Worm (Caenorhabditis elegans): ENCODE data around the gene ced-3.

The ced-3 gene

ce11 chrIV:13240078-13240841 is 36.3 kb upstream of the ced-3 start, which contains the start of gene rpl-12 (continued):
- TF ChIP-seq mes-2 (tag; optimal IDR thresholded peaks at IDR 0.05; ENCODE audit: poor library complexity, severe bottlenecking) = peak; percentile 99
- TF ChIP-seq zip-2 (tag; optimal IDR thresholded peaks at IDR 0.05) = peak; percentile 88
- peak; percentile 94 for TF ChIP-seq unc-130 (GFP tag; optimal IDR thresholded peaks at IDR 0.05)
- peak; percentile 77 for TF ChIP-seq nhr-10 (tag; optimal IDR thresholded peaks at IDR 0.05)
- peak in 1 of 2 experiments; percentile 88 for TF ChIP-seq ZK546.5 (tag; optimal IDR thresholded peaks at IDR 0.05)
- TF ChIP-seq dve-1 (tag; optimal IDR thresholded peaks at IDR 0.05; ENCODE audit: insufficient read depth) = peak; percentile 100
- no peak for TF ChIP-seq zip-11 (GFP tag; IDR thresholded peaks at IDR 0.05)
- peak; percentile 92 for TF ChIP-seq nhr-48 (tag; optimal IDR thresholded peaks at IDR 0.05)
- peak; percentile 74 for TF ChIP-seq snpc-1.2 (GFP tag; IDR thresholded peaks at IDR 0.05)
- TF ChIP-seq F37D6.2 (tag; optimal IDR thresholded peaks at IDR 0.05) = peak; percentile 96
- peak; percentile 82 to 95 for TF ChIP-seq hif-1 (tag; optimal IDR thresholded peaks at IDR 0.05)
- TF ChIP-seq daf-19 (GFP tag; conservative IDR thresholded peaks at IDR 0.05) = peak; percentile 93

ce11 chrIV:13238943-13239861 is 35.3 kb upstream of the ced-3 start, which contains the start of gene tag-115:
Gene tag-115, minus strand, starts transcription at chrIV:13239414.
- TF ChIP-seq ztf-7 (tag; optimal IDR thresholded peaks at IDR 0.05) = peak; percentile 6
- TF ChIP-seq hlh-30 (tag; optimal IDR thresholded peaks at IDR 0.05; ENCODE audit: insufficient read depth) = peak; percentile 25
- peak; percentile 39 for TF ChIP-seq dve-1 (tag; optimal IDR thresholded peaks at IDR 0.05; ENCODE audit: insufficient read depth)
- no peak for TF ChIP-seq F10B5.3 (tag; optimal IDR thresholded peaks at IDR 0.05)
- peak; percentile 48 for TF ChIP-seq nhr-48 (tag; optimal IDR thresholded peaks at IDR 0.05)
- TF ChIP-seq Y5F2A.4 (GFP tag; optimal IDR thresholded peaks at IDR 0.05) = peak; percentile 8
- TF ChIP-seq dpl-1 (GFP tag; optimal IDR thresholded peaks at IDR 0.05) = no peak
- TF ChIP-seq mdt-29 (GFP tag; IDR thresholded peaks at IDR 0.05) = no peak
- TF ChIP-seq spr-1 (tag; optimal IDR thresholded peaks at IDR 0.05) = peak; percentile 26
- TF ChIP-seq ZK337.2 (GFP tag; IDR thresholded peaks at IDR 0.05) = no peak
- no peak for TF ChIP-seq mxl-3 (GFP tag; optimal IDR thresholded peaks at IDR 0.05)
- TF ChIP-seq skn-1 (tag; optimal IDR thresholded peaks at IDR 0.05) = no peak
- TF ChIP-seq daf-19 (GFP tag; conservative IDR thresholded peaks at IDR 0.05) = 0 out of 2 replicates have a peak, but pooled peaks have one; percentile 57
- TF ChIP-seq zfp-3 (GFP tag; conservative IDR thresholded peaks at IDR 0.05) = no peak
- no peak for TF ChIP-seq dmd-9 (GFP tag; IDR thresholded peaks at IDR 0.05)
- peak in 1 of 2 experiments; percentile 66 for TF ChIP-seq lsy-2 (tag; optimal IDR thresholded peaks at IDR 0.05)
- no peak for TF ChIP-seq ceh-20 (GFP tag; IDR thresholded peaks at IDR 0.05)
- peak; percentile 83 for TF ChIP-seq arid-1 (GFP tag; conservative IDR thresholded peaks at IDR 0.05)
- no peak for TF ChIP-seq lin-29 (GFP tag; IDR thresholded peaks at IDR 0.05)
- TF ChIP-seq unc-130 (GFP tag; optimal IDR thresholded peaks at IDR 0.05) = peak; percentile 75
- TF ChIP-seq lin-13 (GFP tag; optimal IDR thresholded peaks at IDR 0.05) = peak; percentile 23
- peak; percentile 85 for TF ChIP-seq lin-38 (GFP tag; IDR thresholded peaks at IDR 0.05)
- peak in 1 of 2 experiments; percentile 12 for TF ChIP-seq daf-16 (GFP tag; optimal IDR thresholded peaks at IDR 0.05)
- TF ChIP-seq daf-16 (tag; optimal IDR thresholded peaks at IDR 0.05) = peak; percentile 33
- peak; percentile 70 for TF ChIP-seq ama-1 (optimal IDR thresholded peaks at IDR 0.05)
- TF ChIP-seq nhr-42 (GFP tag; IDR thresholded peaks at IDR 0.05) = no peak
- TF ChIP-seq lin-1 (GFP tag; IDR thresholded peaks at IDR 0.05) = peak; percentile 53; the same call in 1 of the 2 replicates
- TF ChIP-seq duxl-1 (tag; optimal IDR thresholded peaks at IDR 0.05; ENCODE audit: poor library complexity) = peak; percentile 56
- peak; percentile 85 for TF ChIP-seq aha-1 (tag)
- no peak for TF ChIP-seq nhr-28 (tag; optimal IDR thresholded peaks at IDR 0.05)
- TF ChIP-seq unc-62 (GFP tag; optimal IDR thresholded peaks at IDR 0.05 in 1 of 2) = peak in 1 of 2 experiments; percentile 83
- TF ChIP-seq unc-62 (tag; optimal IDR thresholded peaks at IDR 0.05) = no peak
- no peak for TF ChIP-seq egl-27 (tag; optimal IDR thresholded peaks at IDR 0.05)
- TF ChIP-seq pha-4 (GFP tag; IDR thresholded peaks at IDR 0.05) = peak; percentile 71; the same call in 1 of the 2 replicates
- TF ChIP-seq pha-4 (tag; optimal IDR thresholded peaks at IDR 0.05) = no peak
- peak; percentile 69 for TF ChIP-seq F49E8.2 (tag; optimal IDR thresholded peaks at IDR 0.05; ENCODE audit: borderline replicate concordance)
- 0 out of 2 replicates have a peak, but pooled peaks have one; percentile 34 for TF ChIP-seq Y75B8A.6 (GFP tag; IDR thresholded peaks at IDR 0.05)
